Fruit fly (Drosophila melanogaster): ENCODE results near the gene CYLD.

- TF ChIP-seq Atf-2 (GFP tag; optimal IDR thresholded peaks at IDR 0.05) (no peak), inv (GFP tag; IDR thresholded peaks at IDR 0.05; ENCODE audit: partially characterized antibody) (no peak)
Measured at dm6 chr2L:10299077-10299809, 404 bp downstream of the CYLD start.
